Fruit fly (Drosophila melanogaster) S2 (cell line): ENCODE measurements around the gene CG13484.

Source experiments
- CG8478 ChIP-seq: fragments of >200 bp; optimal IDR thresholded peaks from 2 replicates; lab custom pipeline; 2018
- CTCF ChIP-seq, 2 experiments: fragments of >200 bp; optimal IDR thresholded peaks; 2 replicates each; lab custom pipeline; 2018

DNA sequence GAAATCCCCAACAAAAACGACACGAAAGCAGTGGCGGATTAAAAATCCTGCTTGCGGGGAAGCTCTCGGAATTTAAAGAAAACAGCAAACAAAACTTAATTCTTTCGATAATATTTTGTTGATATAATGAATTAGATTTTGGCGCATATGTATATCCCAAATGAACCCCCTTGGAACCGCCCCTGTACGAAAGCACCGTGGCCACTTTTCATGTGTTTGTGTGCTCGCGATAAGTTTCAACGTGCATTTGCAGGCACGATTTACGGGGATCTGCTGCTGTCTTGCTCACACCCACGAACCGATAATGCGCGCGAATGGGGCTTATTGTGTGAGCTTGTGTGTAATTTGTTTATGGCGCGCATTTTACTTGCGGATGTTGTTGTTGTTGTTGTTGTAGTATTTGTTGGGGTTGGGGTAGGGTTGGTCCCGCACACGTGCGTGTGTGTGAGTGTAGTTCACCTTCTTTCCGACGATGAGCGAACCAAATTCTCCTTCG, 47.9 kb downstream of the CG13484 start:
- TF ChIP-seq CTCF (optimal IDR thresholded peaks at IDR 0.05; lab: Kevin White, UChicago), result no peak
- no peak for TF ChIP-seq CG8478 (lab: Kevin White, UChicago)
